Worm (Caenorhabditis elegans) whole organism, late embryonic: ENCODE measurements around the gene T25D1.2.

Experiments used
- C08G9.2 ChIP-seq: sonication (generic microtip); optimal IDR thresholded peaks from 2 replicates; lab custom pipeline; 2016; ENCODE audit warnings: mild to moderate bottlenecking, missing genetic modification characterization, moderate library complexity, missing compliant biosample characterization
- C38D4.7 ChIP-seq: fragments of 200-800 bp; sonication (Bioruptor generic); optimal IDR thresholded peaks from 2 replicates; lab custom pipeline; 2018; ENCODE audit warnings: mild to moderate bottlenecking, missing genetic modification characterization, moderate library complexity, missing compliant biosample characterization
- K02D7.2 ChIP-seq: sonication (generic microtip); optimal IDR thresholded peaks from 2 replicates; lab custom pipeline; 2017; ENCODE audit warnings: mild to moderate bottlenecking, missing genetic modification characterization, missing compliant biosample characterization
- Y22D7AL.16 ChIP-seq: sonication (generic microtip); optimal IDR thresholded peaks from 2 replicates; lab custom pipeline; 2016; ENCODE audit warnings: missing genetic modification characterization, missing compliant biosample characterization
- ceh-2 ChIP-seq: sonication (generic microtip); optimal IDR thresholded peaks from 2 replicates; lab custom pipeline; 2016; ENCODE audit warnings: missing genotype, missing genetic modification characterization, missing compliant biosample characterization
- ceh-22 ChIP-seq: sonication (generic microtip); optimal IDR thresholded peaks from 2 replicates; lab custom pipeline; 2017; ENCODE audit warnings: missing biosample characterization, missing genetic modification characterization
- ceh-34 ChIP-seq: sonication (generic microtip); optimal IDR thresholded peaks from 2 replicates; lab custom pipeline; 2016; ENCODE audit warnings: mild to moderate bottlenecking, missing genetic modification characterization, missing compliant biosample characterization
- ceh-6 ChIP-seq: fragments of 200-800 bp; sonication (Bioruptor generic); optimal IDR thresholded peaks from 2 replicates; lab custom pipeline; 2018; ENCODE audit warnings: mild to moderate bottlenecking, missing genetic modification characterization, missing compliant biosample characterization
- ceh-9 ChIP-seq: sonication (generic microtip); optimal IDR thresholded peaks from 2 replicates; lab custom pipeline; 2016; ENCODE audit warnings: mild to moderate bottlenecking, missing genetic modification characterization, inconsistent platforms, missing compliant biosample characterization
- che-1 ChIP-seq: sonication (generic microtip); optimal IDR thresholded peaks from 2 replicates; lab custom pipeline; 2016; ENCODE audit warnings: mild to moderate bottlenecking, missing genetic modification characterization, missing compliant biosample characterization
- elt-2 ChIP-seq: sonication (generic microtip); optimal IDR thresholded peaks from 2 replicates; lab custom pipeline; 2016; ENCODE audit warnings: missing genetic modification reagents, missing genetic modification characterization, missing compliant biosample characterization
- eyg-1 ChIP-seq: sonication (generic microtip); optimal IDR thresholded peaks from 2 replicates; lab custom pipeline; 2016; ENCODE audit warnings: missing genotype, missing genetic modification characterization, missing compliant biosample characterization
- fax-1 ChIP-seq: sonication (generic microtip); optimal IDR thresholded peaks from 2 replicates; lab custom pipeline; 2016; ENCODE audit warnings: missing genotype, missing genetic modification characterization, missing compliant biosample characterization
- fkh-10 ChIP-seq: fragments of 150-350 bp; optimal IDR thresholded peaks from 2 replicates; lab custom pipeline; 2014; ENCODE audit warnings: missing biosample characterization, missing genetic modification reagents, missing genetic modification characterization
- fkh-6 ChIP-seq: sonication (generic microtip); optimal IDR thresholded peaks from 2 replicates; lab custom pipeline; 2016; ENCODE audit warnings: missing genetic modification characterization, missing compliant biosample characterization
- gmeb-2 ChIP-seq: sonication (generic microtip); optimal IDR thresholded peaks from 2 replicates; lab custom pipeline; 2016; ENCODE audit warnings: missing genetic modification characterization, inconsistent platforms, missing compliant biosample characterization
- hlh-6 ChIP-seq: sonication (generic microtip); optimal IDR thresholded peaks from 2 replicates; lab custom pipeline; 2016; ENCODE audit warnings: missing genotype, missing genetic modification characterization, missing compliant biosample characterization
- hlh-8 ChIP-seq: sonication (generic microtip); optimal IDR thresholded peaks from 2 replicates; lab custom pipeline; 2016; ENCODE audit warnings: missing genotype, missing genetic modification characterization, missing compliant biosample characterization
- lim-6 ChIP-seq: sonication (generic microtip); optimal IDR thresholded peaks from 2 replicates; lab custom pipeline; 2016; ENCODE audit warnings: missing genetic modification characterization, missing compliant biosample characterization
- lin-11 ChIP-seq: fragments of 200-800 bp; sonication (Bioruptor generic); optimal IDR thresholded peaks from 2 replicates; lab custom pipeline; 2018; ENCODE audit warnings: mild to moderate bottlenecking, missing genetic modification characterization, missing compliant biosample characterization
- nhr-11 ChIP-seq: fragments of 150-350 bp; optimal IDR thresholded peaks from 2 replicates; lab custom pipeline; 2014; ENCODE audit warnings: missing biosample characterization, missing genetic modification characterization
- pag-3 ChIP-seq: sonication (generic microtip); optimal IDR thresholded peaks from 2 replicates; lab custom pipeline; 2016; ENCODE audit warnings: missing compliant biosample characterization, missing genetic modification characterization, borderline replicate concordance
- pat-9 ChIP-seq: fragments of 200-800 bp; sonication (Bioruptor generic); optimal IDR thresholded peaks from 2 replicates; lab custom pipeline; 2018; ENCODE audit warnings: mild to moderate bottlenecking, missing genetic modification characterization, moderate library complexity, missing compliant biosample characterization
- pha-4 ChIP-seq: fragments of 150-350 bp; optimal IDR thresholded peaks from 2 replicates; lab custom pipeline; 2018; ENCODE audit warnings: missing biosample characterization, missing genetic modification reagents, missing genetic modification characterization
- pqm-1 ChIP-seq: sonication (generic microtip); optimal IDR thresholded peaks from 2 replicates; lab custom pipeline; 2016; ENCODE audit warnings: missing genetic modification characterization, missing compliant biosample characterization
- pros-1 ChIP-seq: fragments of 150-350 bp; optimal IDR thresholded peaks from 2 replicates; lab custom pipeline; 2014; ENCODE audit warnings: missing biosample characterization, missing genetic modification reagents, missing genetic modification characterization
- rnt-1 ChIP-seq: sonication (generic microtip); optimal IDR thresholded peaks from 2 replicates; lab custom pipeline; 2016; ENCODE audit warnings: missing genetic modification characterization, missing compliant biosample characterization
- sdc-2 ChIP-seq: sonication (generic microtip); optimal IDR thresholded peaks from 2 replicates; lab custom pipeline; 2016; ENCODE audit warnings: missing genotype, missing genetic modification characterization, missing compliant biosample characterization
- sox-4 ChIP-seq: sonication (generic microtip); optimal IDR thresholded peaks from 2 replicates; lab custom pipeline; 2017; ENCODE audit warnings: mild to moderate bottlenecking, missing genetic modification characterization, inconsistent platforms, missing compliant biosample characterization
- syd-9 ChIP-seq: sonication (generic microtip); optimal IDR thresholded peaks from 2 replicates; lab custom pipeline; 2016; ENCODE audit warnings: mild to moderate bottlenecking, missing genetic modification characterization, moderate library complexity, missing compliant biosample characterization
- tbx-2 ChIP-seq: sonication (generic microtip); optimal IDR thresholded peaks from 2 replicates; lab custom pipeline; 2016; ENCODE audit warnings: missing genetic modification characterization, missing compliant biosample characterization
- tbx-7 ChIP-seq: sonication (generic microtip); optimal IDR thresholded peaks from 2 replicates; lab custom pipeline; 2016; ENCODE audit warnings: missing genotype, missing genetic modification characterization, missing compliant biosample characterization
- ttx-3 ChIP-seq: sonication (generic microtip); optimal IDR thresholded peaks from 2 replicates; lab custom pipeline; 2016; ENCODE audit warnings: missing genetic modification reagents, missing genetic modification characterization, missing compliant biosample characterization
- unc-42 ChIP-seq: sonication (generic microtip); optimal IDR thresholded peaks from 2 replicates; lab custom pipeline; 2016; ENCODE audit warnings: missing genotype, missing genetic modification characterization, missing compliant biosample characterization
- unc-86 ChIP-seq: sonication (generic microtip); optimal IDR thresholded peaks from 2 replicates; lab custom pipeline; 2016; ENCODE audit warnings: missing genetic modification characterization, missing compliant biosample characterization
- zip-5 ChIP-seq: sonication (generic microtip); optimal IDR thresholded peaks from 2 replicates; lab custom pipeline; 2016; ENCODE audit warnings: missing genetic modification characterization, missing compliant biosample characterization

Gene T25D1.2

DNA sequence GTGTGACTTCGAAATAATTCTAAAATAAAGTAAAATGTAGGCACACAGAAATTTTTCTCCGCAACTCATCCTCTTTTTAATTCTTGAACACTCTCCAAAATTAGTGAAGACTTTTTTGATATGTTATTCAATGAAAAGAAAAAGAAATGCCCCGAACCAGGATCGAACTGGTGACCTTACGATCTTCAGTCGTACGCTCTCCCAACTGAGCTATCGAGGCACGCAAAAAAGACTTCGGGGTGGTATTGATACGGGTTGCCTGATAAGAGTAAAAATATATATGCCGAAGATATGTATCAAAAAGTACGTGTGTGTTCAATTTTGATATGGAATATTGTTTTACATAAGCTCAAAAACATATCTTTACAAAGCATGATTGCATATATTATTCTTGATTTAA, 12.4 kb upstream of the T25D1.2 start:
- TF ChIP-seq C38D4.7 (GFP tag; lab: Kevin White, UChicago), result no peak
- TF ChIP-seq lin-11 (tag; lab: Kevin White, UChicago), result no peak
- TF ChIP-seq eyg-1 (tag; lab: Kevin White, UChicago), result no peak
- no peak for TF ChIP-seq C08G9.2 (tag; lab: Kevin White, UChicago)
- no peak for TF ChIP-seq pros-1 (tag; lab: Kevin White, UChicago)
- TF ChIP-seq tbx-2, result no peak
- no peak for TF ChIP-seq gmeb-2 (tag; lab: Kevin White, UChicago)
- TF ChIP-seq syd-9 (tag; lab: Kevin White, UChicago), result no peak
- no peak for TF ChIP-seq hlh-8 (tag; lab: Kevin White, UChicago)
- no peak for TF ChIP-seq pat-9 (tag; lab: Kevin White, UChicago)
- no peak for TF ChIP-seq zip-5 (tag; lab: Kevin White, UChicago)
- TF ChIP-seq pag-3 (tag; lab: Kevin White, UChicago), result no peak
- no peak for TF ChIP-seq ceh-6 (GFP tag; lab: Kevin White, UChicago)
- no peak for TF ChIP-seq pqm-1 (tag; lab: Kevin White, UChicago)
- no peak for TF ChIP-seq hlh-6 (tag; lab: Kevin White, UChicago)
- no peak for TF ChIP-seq rnt-1
- no peak for TF ChIP-seq che-1 (tag; lab: Kevin White, UChicago)
- no peak for TF ChIP-seq sox-4
- TF ChIP-seq, all 69 proteins: peak for 0

DNA sequence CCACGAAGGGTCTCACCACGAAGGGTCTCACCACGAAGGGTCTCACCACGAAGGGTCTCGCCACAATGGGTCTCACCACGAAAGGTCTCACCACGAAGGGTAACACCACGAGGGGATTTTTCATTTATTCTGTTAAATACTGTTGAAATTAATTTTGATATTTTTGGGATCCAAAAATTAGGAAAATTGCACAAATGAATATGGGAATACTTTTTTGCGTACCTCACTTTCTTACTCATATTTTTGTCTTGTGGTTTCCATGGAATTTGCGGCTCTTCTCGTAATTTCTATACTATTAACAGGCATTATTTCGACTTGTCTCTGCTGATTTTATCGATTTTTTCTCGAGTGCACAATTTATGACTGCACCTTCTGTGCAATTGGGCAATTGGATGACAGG, 10.0 kb upstream of the T25D1.2 start, which contains the start of gene T25D1.3:
Gene T25D1.3 (plus strand): TSS at position 301 of the 400 bp plus-strand sequence.
- TF ChIP-seq pag-3 (tag; lab: Kevin White, UChicago), result no peak
- TF ChIP-seq rnt-1, result no peak
- TF ChIP-seq C08G9.2 (tag; lab: Kevin White, UChicago), result no peak
- TF ChIP-seq pros-1 (tag; lab: Kevin White, UChicago), result no peak
- no peak for TF ChIP-seq Y22D7AL.16
- TF ChIP-seq elt-2 (tag; lab: Kevin White, UChicago), result no peak
- TF ChIP-seq unc-42 (tag; lab: Kevin White, UChicago), result no peak
- no peak for TF ChIP-seq tbx-7 (tag; lab: Kevin White, UChicago)
- TF ChIP-seq C38D4.7 (GFP tag; lab: Kevin White, UChicago), result no peak
- TF ChIP-seq ceh-34 (tag; lab: Kevin White, UChicago), result no peak
- no peak for TF ChIP-seq unc-86 (tag; lab: Kevin White, UChicago)
- no peak for TF ChIP-seq lin-11 (tag; lab: Kevin White, UChicago)
- no peak for TF ChIP-seq fkh-10 (GFP tag; lab: Kevin White, UChicago)
- TF ChIP-seq ceh-2 (tag; lab: Kevin White, UChicago), result no peak
- no peak for TF ChIP-seq K02D7.2 (tag; lab: Kevin White, UChicago)
- no peak for TF ChIP-seq lim-6 (tag; lab: Kevin White, UChicago)
- TF ChIP-seq eyg-1 (tag; lab: Kevin White, UChicago), result no peak
- TF ChIP-seq ceh-9 (tag; lab: Kevin White, UChicago), result no peak
- no peak for TF ChIP-seq pqm-1 (tag; lab: Kevin White, UChicago)
- TF ChIP-seq hlh-8 (tag; lab: Kevin White, UChicago), result no peak

DNA sequence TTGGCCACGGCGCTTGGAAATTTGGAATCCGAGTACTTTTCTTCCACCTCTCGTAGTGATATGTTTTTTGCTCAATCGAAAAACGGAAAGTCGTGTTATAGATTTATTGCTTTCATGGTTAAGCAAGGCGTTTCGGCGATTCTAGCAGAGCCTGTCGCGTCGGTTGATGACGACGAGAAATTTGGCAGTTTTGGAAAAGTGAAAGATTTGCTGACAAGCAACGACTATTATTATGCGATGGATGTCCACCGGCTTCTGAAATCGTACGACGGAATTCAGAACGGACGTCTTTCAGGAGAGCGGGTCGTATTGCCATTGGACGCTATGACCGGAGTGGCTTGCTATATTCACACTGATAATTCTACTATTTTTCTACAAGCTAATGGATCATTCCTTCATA, 3.4 kb downstream of the T25D1.2 start:
- TF ChIP-seq gmeb-2 (tag; lab: Kevin White, UChicago) (no peak), ceh-2 (tag; lab: Kevin White, UChicago) (no peak), nhr-11 (tag; lab: Kevin White, UChicago) (no peak), sdc-2 (tag; lab: Kevin White, UChicago) (no peak), pqm-1 (tag; lab: Kevin White, UChicago) (no peak), ttx-3 (tag; lab: Kevin White, UChicago) (no peak), C08G9.2 (tag; lab: Kevin White, UChicago) (no peak), K02D7.2 (tag; lab: Kevin White, UChicago) (no peak), fkh-6 (tag; lab: Kevin White, UChicago) (no peak), C38D4.7 (GFP tag; lab: Kevin White, UChicago) (no peak), pha-4 (tag; lab: Kevin White, UChicago) (no peak), tbx-7 (tag; lab: Kevin White, UChicago) (no peak), unc-86 (tag; lab: Kevin White, UChicago) (no peak), hlh-8 (tag; lab: Kevin White, UChicago) (no peak), fax-1 (tag; lab: Kevin White, UChicago) (no peak), ceh-22 (tag; lab: Kevin White, UChicago) (no peak)
